Fruit fly (Drosophila melanogaster): ENCODE data around the gene Hs2st.
A peak's percentile ranks its signal among the peaks of the same experiment; 100 is the strongest.

Gene Hs2st

DNA sequence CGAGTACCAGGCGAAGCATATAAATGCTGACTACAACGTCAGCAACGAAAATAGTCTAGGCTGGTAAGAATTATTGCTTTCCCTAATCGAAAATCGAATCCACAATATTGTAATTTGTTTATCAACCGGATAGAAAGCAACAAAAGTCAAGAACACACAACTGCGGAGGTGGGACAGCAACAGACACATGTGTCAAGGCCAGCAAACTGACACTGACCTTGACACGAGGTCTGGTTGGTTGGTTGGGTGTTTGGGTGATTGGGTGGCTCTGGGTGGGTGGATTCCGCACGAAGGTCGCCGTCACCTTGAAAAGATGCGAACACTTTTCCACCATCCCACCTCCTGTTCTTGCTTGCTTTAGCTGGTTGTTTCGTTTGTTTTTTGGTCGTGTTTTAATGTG lies 41.9 kb downstream of the Hs2st start:
- TF ChIP-seq rn (GFP tag; IDR thresholded peaks at IDR 0.05), result no peak
- TF ChIP-seq CG14655 (GFP tag; optimal IDR thresholded peaks at IDR 0.05), result no peak
- TF ChIP-seq Snoo (tag; optimal IDR thresholded peaks at IDR 0.05), result no peak
- no peak for TF ChIP-seq CG32121 (GFP tag; IDR thresholded peaks at IDR 0.05)
- TF ChIP-seq CG8301 (tag; optimal IDR thresholded peaks at IDR 0.05), result no peak
- no peak for TF ChIP-seq CG8159 (tag; optimal IDR thresholded peaks at IDR 0.05)
- TF ChIP-seq CG12605 (GFP tag; IDR thresholded peaks at IDR 0.05), result no peak
- TF ChIP-seq gl (tag; optimal IDR thresholded peaks at IDR 0.05), result no peak

DNA sequence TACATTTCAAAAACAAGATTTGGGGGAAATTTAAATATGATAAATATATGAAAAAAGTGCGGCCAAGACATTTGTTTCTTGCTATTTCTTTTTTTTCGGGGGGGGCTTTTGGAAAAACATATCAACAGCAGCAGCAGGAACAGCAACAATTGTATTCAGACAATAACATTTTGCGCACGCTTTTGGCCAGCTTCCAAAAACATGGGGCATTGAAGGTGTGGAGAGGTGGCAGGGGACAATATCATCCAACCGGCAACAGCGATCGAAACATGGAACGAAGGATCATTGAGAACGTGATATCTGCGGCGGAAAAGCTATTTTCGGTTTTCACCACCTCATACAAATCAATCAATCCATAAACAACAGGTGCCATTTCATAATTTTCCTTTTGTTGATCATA lies 42.6 kb downstream of the Hs2st start:
- TF ChIP-seq gl (tag; optimal IDR thresholded peaks at IDR 0.05) (no peak), D1 (tag; optimal IDR thresholded peaks at IDR 0.05) (no peak), Snoo (tag; optimal IDR thresholded peaks at IDR 0.05) (no peak), CG14655 (GFP tag; optimal IDR thresholded peaks at IDR 0.05) (no peak), CG8301 (tag; optimal IDR thresholded peaks at IDR 0.05) (no peak), CG8159 (tag; optimal IDR thresholded peaks at IDR 0.05) (no peak), Ets98B (GFP tag; IDR thresholded peaks at IDR 0.05) (no peak), fd96Ca (GFP tag; IDR thresholded peaks at IDR 0.05) (no peak), CG32121 (GFP tag; IDR thresholded peaks at IDR 0.05) (no peak), Pif1A (GFP tag; optimal IDR thresholded peaks at IDR 0.05) (no peak), CG17806 (tag; optimal IDR thresholded peaks at IDR 0.05) (no peak), CG15710 (tag; optimal IDR thresholded peaks at IDR 0.05) (no peak), EcR (GFP tag; optimal IDR thresholded peaks at IDR 0.05) (no peak), CG34367 (tag; optimal IDR thresholded peaks at IDR 0.05) (no peak), CG9948 (tag; optimal IDR thresholded peaks at IDR 0.05) (no peak), Pif1B (GFP tag; optimal IDR thresholded peaks at IDR 0.05) (no peak)

DNA sequence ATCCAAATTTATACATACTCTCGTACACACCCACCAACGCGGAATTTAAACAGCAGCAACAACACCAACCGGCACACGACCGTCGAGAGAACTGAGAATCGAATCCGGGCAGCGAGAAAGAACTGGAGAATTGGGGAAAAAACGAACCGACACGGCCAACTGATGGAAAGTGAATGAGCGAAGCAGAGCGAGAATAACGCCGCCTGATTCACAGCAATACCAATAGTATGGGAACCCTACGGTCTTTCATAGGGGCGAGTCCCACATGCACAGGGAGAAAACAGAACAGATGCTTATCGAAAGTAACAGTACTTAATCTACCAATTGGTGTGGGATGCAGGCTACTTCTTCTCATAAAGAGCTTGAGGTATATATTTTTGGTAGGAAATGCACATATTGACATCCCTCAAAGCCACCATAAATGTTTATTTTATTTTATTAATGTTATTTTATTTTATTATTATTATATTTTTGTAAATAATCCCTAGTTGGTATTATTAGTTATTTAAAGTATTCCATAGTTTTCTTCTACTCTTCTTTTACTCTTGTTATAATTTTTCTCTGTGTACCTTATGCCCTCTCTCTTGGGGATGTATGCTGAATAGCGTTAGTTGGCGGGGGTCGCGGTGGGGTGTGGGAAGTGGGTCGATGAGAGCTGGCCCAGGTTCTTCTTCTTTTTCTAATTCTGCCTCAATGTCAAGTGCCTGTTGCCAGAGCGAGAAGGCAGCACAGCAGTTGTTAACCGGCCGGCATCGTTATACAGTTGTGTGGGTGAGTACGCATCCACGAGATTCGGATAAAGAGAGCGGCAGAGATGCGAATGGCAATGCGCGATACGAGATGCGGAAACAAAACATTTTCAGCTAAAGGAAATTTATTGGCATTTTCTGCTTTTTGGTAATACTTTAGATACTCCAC lies 46.0 kb downstream of the Hs2st start, which contains the start of gene CG17544:
Gene CG17544, minus strand, starts transcription at position 177 of the 918 bp plus-strand sequence.
- TF ChIP-seq Pif1B (GFP tag; optimal IDR thresholded peaks at IDR 0.05), result no peak
- TF ChIP-seq fd96Ca (GFP tag; IDR thresholded peaks at IDR 0.05), result peak; percentile 66
- TF ChIP-seq CG34367 (tag; optimal IDR thresholded peaks at IDR 0.05), result peak; percentile 63
- TF ChIP-seq Snoo (tag; optimal IDR thresholded peaks at IDR 0.05), result peak; percentile 83
- peak; percentile 84 for TF ChIP-seq CG9948 (tag; optimal IDR thresholded peaks at IDR 0.05)
- TF ChIP-seq CG32121 (GFP tag; IDR thresholded peaks at IDR 0.05), result peak; percentile 49; the same call in 1 of the 2 replicates
- TF ChIP-seq EcR (GFP tag; optimal IDR thresholded peaks at IDR 0.05), result no peak
- TF ChIP-seq CG10348 (GFP tag; IDR thresholded peaks at IDR 0.05), result no peak
- peak; percentile 76 for TF ChIP-seq CG12605 (GFP tag; IDR thresholded peaks at IDR 0.05)
- no peak for TF ChIP-seq D1 (tag; optimal IDR thresholded peaks at IDR 0.05)
- peak; percentile 46 for TF ChIP-seq Ets98B (GFP tag; IDR thresholded peaks at IDR 0.05)
- TF ChIP-seq CG8301 (tag; optimal IDR thresholded peaks at IDR 0.05), result peak; percentile 51
- peak; percentile 71 for TF ChIP-seq CG13204 (GFP tag; optimal IDR thresholded peaks at IDR 0.05)
- peak; percentile 88 for TF ChIP-seq CG14655 (GFP tag; optimal IDR thresholded peaks at IDR 0.05)
- peak; percentile 83 for TF ChIP-seq CG15710 (tag; optimal IDR thresholded peaks at IDR 0.05)
- TF ChIP-seq CG8159 (tag; optimal IDR thresholded peaks at IDR 0.05), result peak; percentile 85
- peak; percentile 56; the same call in 2 of the 3 replicates for TF ChIP-seq CG4496 (GFP tag; IDR thresholded peaks at IDR 0.05)
- peak; percentile 41 for TF ChIP-seq Pif1A (GFP tag; optimal IDR thresholded peaks at IDR 0.05)
- TF ChIP-seq CG17806 (tag; optimal IDR thresholded peaks at IDR 0.05), result peak; percentile 77

DNA sequence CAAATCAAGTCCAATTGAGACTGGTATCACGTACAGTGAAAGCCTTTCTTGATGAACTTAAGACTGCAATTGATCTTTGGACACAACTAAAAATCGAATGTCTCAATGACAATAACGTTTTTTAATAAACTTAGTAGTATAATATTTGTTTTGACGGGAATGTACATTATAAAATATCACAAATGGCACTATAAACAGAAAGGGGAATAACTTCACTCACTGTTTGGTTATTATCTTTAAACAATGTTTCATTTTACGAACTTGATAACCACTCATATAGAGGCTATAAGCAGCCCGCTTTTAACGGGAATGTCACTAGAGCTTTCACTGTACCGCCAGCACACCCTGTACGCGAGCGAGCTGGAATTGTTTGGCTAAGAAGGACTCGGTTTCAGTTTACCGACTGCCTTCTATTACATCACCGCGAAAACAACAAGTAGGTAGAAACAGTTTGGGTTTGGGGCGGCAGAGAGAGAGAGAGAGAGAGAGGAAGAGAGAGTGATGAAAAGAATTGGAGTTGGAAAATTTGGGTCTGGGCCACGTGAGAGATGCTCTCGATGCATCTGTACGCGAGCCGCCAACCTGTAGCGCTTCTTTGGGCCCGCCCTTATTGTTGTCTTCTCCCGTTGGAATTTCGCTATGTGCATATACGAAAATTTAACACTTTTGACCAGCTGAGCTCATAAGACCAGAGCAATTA lies 46.8 kb downstream of the Hs2st start:
- TF ChIP-seq CG17806 (tag; optimal IDR thresholded peaks at IDR 0.05), result peak; percentile 27
- peak; percentile 69 for TF ChIP-seq CG14655 (GFP tag; optimal IDR thresholded peaks at IDR 0.05)
- TF ChIP-seq CG10348 (GFP tag; IDR thresholded peaks at IDR 0.05), result no peak
- TF ChIP-seq CG15710 (tag; optimal IDR thresholded peaks at IDR 0.05), result peak; percentile 44
- TF ChIP-seq gl (tag; optimal IDR thresholded peaks at IDR 0.05), result no peak
- no peak for TF ChIP-seq CG32121 (GFP tag; IDR thresholded peaks at IDR 0.05)
- TF ChIP-seq D1 (tag; optimal IDR thresholded peaks at IDR 0.05), result no peak
- TF ChIP-seq CG13204 (GFP tag; optimal IDR thresholded peaks at IDR 0.05), result no peak
- no peak for TF ChIP-seq Pif1B (GFP tag; optimal IDR thresholded peaks at IDR 0.05)
- peak; percentile 60 for TF ChIP-seq Pif1A (GFP tag; optimal IDR thresholded peaks at IDR 0.05)
- peak; percentile 66 for TF ChIP-seq CG12605 (GFP tag; IDR thresholded peaks at IDR 0.05)
- TF ChIP-seq CG8301 (tag; optimal IDR thresholded peaks at IDR 0.05), result peak; percentile 50
- TF ChIP-seq CG4496 (GFP tag; IDR thresholded peaks at IDR 0.05), result 0 out of 3 replicates have a peak, but pooled peaks have one; percentile 18
- TF ChIP-seq Ets98B (GFP tag; IDR thresholded peaks at IDR 0.05), result no peak
- peak; percentile 38 for TF ChIP-seq CG9948 (tag; optimal IDR thresholded peaks at IDR 0.05)
- TF ChIP-seq Snoo (tag; optimal IDR thresholded peaks at IDR 0.05), result peak; percentile 61
- TF ChIP-seq EcR (GFP tag; optimal IDR thresholded peaks at IDR 0.05), result no peak
- TF ChIP-seq fd96Ca (GFP tag; IDR thresholded peaks at IDR 0.05), result no peak
- no peak for TF ChIP-seq CG34367 (tag; optimal IDR thresholded peaks at IDR 0.05)
- peak; percentile 48 for TF ChIP-seq CG8159 (tag; optimal IDR thresholded peaks at IDR 0.05)
- no peak for TF ChIP-seq rn (GFP tag; IDR thresholded peaks at IDR 0.05)

DNA sequence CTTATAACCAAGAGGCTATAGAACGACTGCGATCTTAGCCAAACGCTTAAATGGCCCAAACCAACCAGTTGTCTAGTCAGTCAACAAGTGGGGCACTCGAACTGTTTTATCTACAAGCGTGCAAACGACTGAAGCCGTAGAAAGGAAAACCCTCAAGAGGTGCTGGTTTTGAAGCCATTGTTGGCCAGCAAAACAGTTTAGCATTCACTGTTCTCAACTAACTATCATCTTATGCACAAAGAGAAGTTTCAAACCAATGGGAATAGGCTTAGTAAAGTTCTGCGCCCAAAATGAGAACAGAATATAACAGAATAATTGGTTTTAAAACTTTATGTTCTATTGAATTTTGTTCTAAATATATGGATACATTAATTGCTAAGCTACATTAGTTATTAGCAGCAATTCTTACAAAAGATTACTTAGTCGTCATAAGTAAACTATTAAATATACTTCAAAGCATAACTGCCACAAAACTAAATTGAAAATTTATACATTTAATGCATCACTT lies 50.8 kb downstream of the Hs2st start, which contains the start of gene CG31798:
Gene CG31798, plus strand, starts transcription at position 458 of the 508 bp plus-strand sequence.
- peak; percentile 65 for TF ChIP-seq gl (tag; optimal IDR thresholded peaks at IDR 0.05)
- no peak for TF ChIP-seq CG13204 (GFP tag; optimal IDR thresholded peaks at IDR 0.05)
- TF ChIP-seq CG4496 (GFP tag; IDR thresholded peaks at IDR 0.05), result 0 out of 3 replicates have a peak, but pooled peaks have one; percentile 8
